Fruit fly (Drosophila melanogaster): ENCODE measurements around the gene CG3618.

CG3618 gene

dm6 chr3L:20815666-20816375 lies at the start of gene CG3618, which contains the start of gene Pka-R1:
TSS of gene CG3618 (minus strand) at chr3L:20816075.
TSS of gene Pka-R1 (plus strand) at chr3L:20816118.
- TF ChIP-seq Nf-YB (GFP tag; optimal IDR thresholded peaks at IDR 0.05): no peak
- no peak for TF ChIP-seq Side (GFP tag; optimal IDR thresholded peaks at IDR 0.05)
- no peak for TF ChIP-seq CG2678 (tag; optimal IDR thresholded peaks at IDR 0.05)
- no peak for TF ChIP-seq Nf-YC (tag; optimal IDR thresholded peaks at IDR 0.05)
- TF ChIP-seq CG7556 (GFP tag; optimal IDR thresholded peaks at IDR 0.05): no peak
- peak; percentile 96 for TF ChIP-seq CG17186 (GFP tag; optimal IDR thresholded peaks at IDR 0.05)
- no peak for TF ChIP-seq CG3065 (GFP tag; optimal IDR thresholded peaks at IDR 0.05)
- TF ChIP-seq run (tag; optimal IDR thresholded peaks at IDR 0.05): no peak
- peak in 1 of 2 experiments; percentile 2 for TF ChIP-seq dpn (GFP tag; optimal IDR thresholded peaks at IDR 0.05)
- TF ChIP-seq CG6272 (GFP tag; IDR thresholded peaks at IDR 0.05): no peak
- TF ChIP-seq CG15073 (GFP tag; optimal IDR thresholded peaks at IDR 0.05): no peak
- TF ChIP-seq CG3281 (GFP tag; optimal IDR thresholded peaks at IDR 0.05): no peak
- peak; percentile 1 for TF ChIP-seq ewg (GFP tag; optimal IDR thresholded peaks at IDR 0.05)
- peak; percentile 49 for TF ChIP-seq CG3995 (GFP tag; optimal IDR thresholded peaks at IDR 0.05)
- no peak for TF ChIP-seq schlank (tag; optimal IDR thresholded peaks at IDR 0.05)
- TF ChIP-seq Bdp1 (GFP tag; optimal IDR thresholded peaks at IDR 0.05): no peak
- no peak for TF ChIP-seq CG43689 (GFP tag; IDR thresholded peaks at IDR 0.05)
- TF ChIP-seq CG13424 (tag; optimal IDR thresholded peaks at IDR 0.05): no peak
- no peak for TF ChIP-seq chif (GFP tag; optimal IDR thresholded peaks at IDR 0.05)
- TF ChIP-seq CG11504 (tag; optimal IDR thresholded peaks at IDR 0.05): no peak
- TF ChIP-seq CG31365 (tag; optimal IDR thresholded peaks at IDR 0.05): no peak
- TF ChIP-seq CG6254 (GFP tag; optimal IDR thresholded peaks at IDR 0.05): no peak
- TF ChIP-seq gro (GFP tag; optimal IDR thresholded peaks at IDR 0.05): no peak
- TF ChIP-seq Rx (GFP tag; IDR thresholded peaks at IDR 0.05): no peak
- TF ChIP-seq CG7271 (tag; optimal IDR thresholded peaks at IDR 0.05): no peak
- TF ChIP-seq en (GFP tag; optimal IDR thresholded peaks at IDR 0.05): no peak
- no peak for TF ChIP-seq h (optimal IDR thresholded peaks at IDR 0.05)
- no peak for TF ChIP-seq CG13894 (tag; optimal IDR thresholded peaks at IDR 0.05)
- TF ChIP-seq CG4617 (GFP tag; optimal IDR thresholded peaks at IDR 0.05; ENCODE audit: borderline replicate concordance): peak; percentile 75
- no peak for TF ChIP-seq jigr1 (GFP tag; IDR thresholded peaks at IDR 0.05)
- TF ChIP-seq kni (GFP tag; optimal IDR thresholded peaks at IDR 0.05): no peak
- no peak for TF ChIP-seq CG12236 (GFP tag; optimal IDR thresholded peaks at IDR 0.05)
- TF ChIP-seq CG4360 (GFP tag; IDR thresholded peaks at IDR 0.05): no peak
- TF ChIP-seq insv (GFP tag; optimal IDR thresholded peaks at IDR 0.05): no peak
- TF ChIP-seq CG10321 (GFP tag; IDR thresholded peaks at IDR 0.05): no peak
- TF ChIP-seq klu (GFP tag; IDR thresholded peaks at IDR 0.05): no peak
- TF ChIP-seq CG13624 (GFP tag; optimal IDR thresholded peaks at IDR 0.05): no peak
- TF ChIP-seq CG9797 (GFP tag; optimal IDR thresholded peaks at IDR 0.05): peak; percentile 39
- peak; percentile 31 for TF ChIP-seq Sin3A (optimal IDR thresholded peaks at IDR 0.05)
- no peak for TF ChIP-seq lbe (GFP tag; optimal IDR thresholded peaks at IDR 0.05)
- TF ChIP-seq CG17829 (tag; optimal IDR thresholded peaks at IDR 0.05): peak; percentile 22
- TF ChIP-seq gsb (GFP tag; IDR thresholded peaks at IDR 0.05): no peak
- TF ChIP-seq vnd (GFP tag; IDR thresholded peaks at IDR 0.05; ENCODE audit: partially characterized antibody): no peak
- TF ChIP-seq fd102C (GFP tag; optimal IDR thresholded peaks at IDR 0.05): no peak
- no peak for TF ChIP-seq CG2202 (tag; optimal IDR thresholded peaks at IDR 0.05)
- no peak for TF ChIP-seq CG15479 (GFP tag; optimal IDR thresholded peaks at IDR 0.05)
- no peak for TF ChIP-seq kay (GFP tag; optimal IDR thresholded peaks at IDR 0.05)
- peak; percentile 94 for TF ChIP-seq CG2116 (GFP tag; optimal IDR thresholded peaks at IDR 0.05)
- TF ChIP-seq Oli (tag; optimal IDR thresholded peaks at IDR 0.05): no peak
- TF ChIP-seq CG2199 (GFP tag; IDR thresholded peaks at IDR 0.05): no peak
- peak; percentile 97 for TF ChIP-seq onecut (GFP tag; IDR thresholded peaks at IDR 0.05)

All from whole organism, embryonic.